Fruit fly (Drosophila melanogaster): ENCODE results near the gene Ser12.

- TF ChIP-seq rgr (GFP tag; optimal IDR thresholded peaks at IDR 0.05) (peak; percentile 66), br (GFP tag; optimal IDR thresholded peaks at IDR 0.05) (no peak), ey (GFP tag; optimal IDR thresholded peaks at IDR 0.05) (no peak), OdsH (GFP tag; optimal IDR thresholded peaks at IDR 0.05) (no peak), Dfd (GFP tag; optimal IDR thresholded peaks at IDR 0.05) (no peak)
These were observed 30.3 kb downstream of the Ser12 start, which contains the start of gene papi for dm6 chr2L:2220573-2221332.

All from whole organism, wandering third instar larva.